Fruit fly (Drosophila melanogaster) whole organism, embryonic: ENCODE data around the gene BBIP1.

Experiments
- Awh ChIP-seq: fragments of 200-800 bp; sonication (Bioruptor generic); IDR thresholded peaks from 2 replicates; pipeline ENCODE4, ENCODE4 v1.3.6; 2022; ENCODE audit warnings: missing biosample characterization, missing genetic modification characterization
- BEAF-32 ChIP-seq: fragments of 200-800 bp; sonication (Bioruptor generic); optimal IDR thresholded peaks from 3 replicates; lab custom pipeline; 2017; ENCODE audit warnings: missing biosample characterization, missing genetic modification characterization, mild to moderate bottlenecking, moderate library complexity, missing genetic modification reagents
- CG10274 ChIP-seq: fragments of 200-800 bp; sonication (Bioruptor generic); optimal IDR thresholded peaks from 3 replicates; lab custom pipeline; 2017; ENCODE audit warnings: missing biosample characterization, mild to moderate bottlenecking, missing genetic modification characterization
- CG13775 ChIP-seq: fragments of 200-800 bp; sonication (Bioruptor generic); optimal IDR thresholded peaks from 3 replicates; lab custom pipeline; 2017; ENCODE audit warnings: missing biosample characterization, mild to moderate bottlenecking, missing genetic modification characterization
- CG14710 ChIP-seq: fragments of 200-800 bp; sonication (Bioruptor generic); optimal IDR thresholded peaks from 3 replicates; lab custom pipeline; 2019; ENCODE audit warnings: missing biosample characterization, mild to moderate bottlenecking, missing genetic modification characterization, moderate library complexity
- CG14860 ChIP-seq: fragments of 200-800 bp; sonication (Bioruptor generic); IDR thresholded peaks from 3 replicates; pipeline ENCODE4 v1.3.6; 2022; ENCODE audit warnings: missing biosample characterization, missing genetic modification characterization; ENCODE audit not compliant: partially characterized antibody
- CG15011 ChIP-seq: fragments of 200-800 bp; sonication (Bioruptor generic); optimal IDR thresholded peaks from 3 replicates; lab custom pipeline; 2018; ENCODE audit warnings: missing biosample characterization, mild to moderate bottlenecking, missing genetic modification characterization
- CG17328 ChIP-seq: fragments of 200-800 bp; sonication (Bioruptor generic); IDR thresholded peaks from 2 replicates; pipeline ENCODE4 v1.3.6; 2022; ENCODE audit warnings: missing biosample characterization, missing genetic modification characterization
- CG18619 ChIP-seq: fragments of 200-800 bp; sonication (Bioruptor generic); optimal IDR thresholded peaks from 3 replicates; lab custom pipeline; 2017; ENCODE audit warnings: missing biosample characterization, mild to moderate bottlenecking, missing genetic modification characterization
- CG2712 ChIP-seq: fragments of 200-800 bp; optimal IDR thresholded peaks from 3 replicates; lab custom pipeline; 2019; ENCODE audit warnings: missing biosample characterization, mild to moderate bottlenecking, missing genetic modification characterization, moderate library complexity
- CG2889 ChIP-seq: fragments of 200-800 bp; sonication (Bioruptor generic); IDR thresholded peaks from 3 replicates; pipeline ENCODE4 v1.3.6; 2022; ENCODE audit warnings: missing biosample characterization, missing genetic modification characterization
- CG3065 ChIP-seq: fragments of 200-800 bp; sonication (Bioruptor generic); optimal IDR thresholded peaks from 2 replicates; lab custom pipeline; 2016; ENCODE audit warnings: missing biosample characterization, missing genetic modification characterization
- CG3163 ChIP-seq: fragments of 200-800 bp; sonication (Bioruptor generic); optimal IDR thresholded peaks from 3 replicates; lab custom pipeline; 2016; ENCODE audit warnings: missing biosample characterization, missing genetic modification characterization
- CG3281 ChIP-seq: fragments of 200-800 bp; sonication (Bioruptor generic); optimal IDR thresholded peaks from 3 replicates; lab custom pipeline; 2017; ENCODE audit warnings: missing biosample characterization, mild to moderate bottlenecking, missing genetic modification characterization
- CG3407 ChIP-seq: fragments of 200-800 bp; sonication (Bioruptor generic); optimal IDR thresholded peaks from 2 replicates; lab custom pipeline; 2018; ENCODE audit warnings: missing biosample characterization, mild to moderate bottlenecking, missing genetic modification characterization
- CG4820 ChIP-seq: fragments of 200-800 bp; sonication (Bioruptor generic); optimal IDR thresholded peaks from 3 replicates; lab custom pipeline; 2016; ENCODE audit warnings: missing biosample characterization, missing genetic modification characterization
- CG4854 ChIP-seq: fragments of 200-800 bp; sonication (Bioruptor generic); optimal IDR thresholded peaks from 2 replicates; lab custom pipeline; 2016; ENCODE audit warnings: missing biosample characterization, missing genetic modification characterization, inconsistent platforms
- CG6689 ChIP-seq: fragments of 200-800 bp; sonication (Bioruptor generic); IDR thresholded peaks from 2 replicates; pipeline ENCODE4 v1.3.6; 2022; ENCODE audit warnings: missing biosample characterization, missing genetic modification characterization
- CG6765 ChIP-seq: fragments of 200-800 bp; sonication (Bioruptor generic); optimal IDR thresholded peaks from 3 replicates; lab custom pipeline; 2017; ENCODE audit warnings: missing biosample characterization, mild to moderate bottlenecking, missing genetic modification characterization
- CG6813 ChIP-seq: fragments of 200-800 bp; sonication (Bioruptor generic); optimal IDR thresholded peaks from 2 replicates; lab custom pipeline; 2017; ENCODE audit warnings: missing biosample characterization, missing genetic modification characterization, mild to moderate bottlenecking, moderate library complexity, missing genetic modification reagents
- CG7556 ChIP-seq: fragments of 200-800 bp; sonication (Bioruptor generic); optimal IDR thresholded peaks from 2 replicates; lab custom pipeline; 2017; ENCODE audit warnings: missing biosample characterization, mild to moderate bottlenecking, missing genetic modification characterization
- D19A ChIP-seq: fragments of 200-800 bp; optimal IDR thresholded peaks from 3 replicates; lab custom pipeline; 2019; ENCODE audit warnings: missing biosample characterization, mild to moderate bottlenecking, missing genetic modification characterization, moderate library complexity
- Dip2 ChIP-seq: fragments of 200-800 bp; sonication (Bioruptor generic); IDR thresholded peaks from 2 replicates; pipeline ENCODE4 v1.3.6; 2022; ENCODE audit warnings: missing biosample characterization, missing genetic modification characterization
- Doc2 ChIP-seq: fragments of 200-800 bp; sonication (Bioruptor generic); IDR thresholded peaks from 2 replicates; pipeline ENCODE4 v1.3.6; 2022; ENCODE audit warnings: missing biosample characterization, missing genetic modification characterization
- Dref ChIP-seq: fragments of 200-800 bp; sonication (Bioruptor generic); IDR thresholded peaks from 2 replicates; pipeline ENCODE4 v1.3.6; 2022; ENCODE audit warnings: missing biosample characterization, missing genetic modification characterization
- ERR ChIP-seq: fragments of 200-800 bp; sonication (Bioruptor generic); optimal IDR thresholded peaks from 2 replicates; lab custom pipeline; 2016; ENCODE audit warnings: missing biosample characterization, missing genetic modification characterization
- Fer3 ChIP-seq: fragments of 200-800 bp; sonication (Bioruptor generic); optimal IDR thresholded peaks from 2 replicates; lab custom pipeline; 2018; ENCODE audit warnings: missing biosample characterization, mild to moderate bottlenecking, missing genetic modification characterization, moderate library complexity
- Rx ChIP-seq: fragments of 200-800 bp; sonication (Bioruptor generic); IDR thresholded peaks from 2 replicates; pipeline ENCODE4 v1.3.6; 2022; ENCODE audit warnings: missing biosample characterization, missing genetic modification characterization
- Vsx1 ChIP-seq: fragments of 200-800 bp; sonication (Bioruptor generic); optimal IDR thresholded peaks from 2 replicates; lab custom pipeline; 2017; ENCODE audit warnings: missing biosample characterization, mild to moderate bottlenecking, missing genetic modification characterization, missing genetic modification reagents
- aop ChIP-seq: fragments of 200-800 bp; sonication (Bioruptor generic); IDR thresholded peaks from 2 replicates; pipeline ENCODE4 v1.3.6; 2022; ENCODE audit warnings: missing biosample characterization, missing genetic modification characterization
- ap ChIP-seq: fragments of 200-800 bp; sonication (Bioruptor generic); IDR thresholded peaks from 2 replicates; pipeline ENCODE4 v1.3.6; 2022; ENCODE audit warnings: missing biosample characterization, missing genetic modification characterization
- ara ChIP-seq: fragments of 200-800 bp; sonication (Bioruptor generic); IDR thresholded peaks from 2 replicates; pipeline ENCODE4 v1.3.6; 2022; ENCODE audit warnings: missing biosample characterization, missing genetic modification characterization
- croc ChIP-seq: fragments of 200-800 bp; sonication (Bioruptor generic); conservative IDR thresholded peaks from 3 replicates; pipeline ENCODE4 v1.3.6; 2022; ENCODE audit warnings: missing biosample characterization, missing genetic modification characterization
- cwo ChIP-seq: fragments of 200-800 bp; sonication (Bioruptor generic); optimal IDR thresholded peaks from 3 replicates; lab custom pipeline; 2017; ENCODE audit warnings: missing biosample characterization, missing genetic modification characterization, mild to moderate bottlenecking, moderate library complexity, missing genetic modification reagents
- emc ChIP-seq: fragments of 200-800 bp; sonication (Bioruptor generic); optimal IDR thresholded peaks from 2 replicates; lab custom pipeline; 2016; ENCODE audit warnings: missing biosample characterization, missing genetic modification characterization
- ems ChIP-seq: fragments of 200-800 bp; sonication (Bioruptor generic); optimal IDR thresholded peaks from 3 replicates; lab custom pipeline; 2016; ENCODE audit warnings: missing biosample characterization, missing genetic modification characterization
- knrl ChIP-seq: fragments of 200-800 bp; sonication (Bioruptor generic); IDR thresholded peaks from 3 replicates; pipeline ENCODE4 v1.3.6; 2022; ENCODE audit warnings: missing biosample characterization, missing genetic modification characterization; ENCODE audit not compliant: partially characterized antibody
- lbe ChIP-seq: fragments of 200-800 bp; sonication (Bioruptor generic); optimal IDR thresholded peaks from 2 replicates; lab custom pipeline; 2016; ENCODE audit warnings: missing biosample characterization, mild to moderate bottlenecking, missing genetic modification characterization
- otp ChIP-seq: fragments of 200-800 bp; sonication (Bioruptor generic); IDR thresholded peaks from 3 replicates; pipeline ENCODE4, ENCODE4 v1.3.6; 2022; ENCODE audit warnings: missing biosample characterization, missing genetic modification characterization
- peb ChIP-seq: fragments of 200-800 bp; sonication (Bioruptor generic); IDR thresholded peaks from 2 replicates; pipeline ENCODE4 v1.3.6; 2022; ENCODE audit warnings: missing biosample characterization, missing genetic modification characterization
- ranshi ChIP-seq: fragments of 200-800 bp; sonication (Bioruptor generic); IDR thresholded peaks from 2 replicates; pipeline ENCODE4 v1.3.6; 2022; ENCODE audit warnings: missing biosample characterization, missing genetic modification characterization
- repo ChIP-seq: fragments of 200-800 bp; sonication (Bioruptor generic); optimal IDR thresholded peaks from 2 replicates; lab custom pipeline; 2016; ENCODE audit warnings: missing biosample characterization, missing genetic modification characterization
- rib ChIP-seq: fragments of 200-800 bp; sonication (Bioruptor generic); IDR thresholded peaks from 2 replicates; pipeline ENCODE4 v1.3.6; 2022; ENCODE audit warnings: missing biosample characterization, missing genetic modification characterization
- run ChIP-seq: fragments of 200-800 bp; sonication (Bioruptor generic); optimal IDR thresholded peaks from 3 replicates; lab custom pipeline; 2018; ENCODE audit warnings: missing biosample characterization, mild to moderate bottlenecking, missing genetic modification characterization
- salm ChIP-seq: fragments of 200-800 bp; sonication (Bioruptor generic); optimal IDR thresholded peaks from 2 replicates; lab custom pipeline; 2018; ENCODE audit warnings: missing biosample characterization, mild to moderate bottlenecking, missing genetic modification characterization
- sima ChIP-seq: fragments of 200-800 bp; sonication (Bioruptor generic); optimal IDR thresholded peaks from 2 replicates; lab custom pipeline; 2016; ENCODE audit warnings: missing biosample characterization, missing genetic modification characterization
- slp2 ChIP-seq: fragments of 200-800 bp; sonication (Bioruptor generic); optimal IDR thresholded peaks from 2 replicates; lab custom pipeline; 2016; ENCODE audit warnings: missing biosample characterization, missing genetic modification characterization
- sob ChIP-seq: fragments of 200-800 bp; sonication (Bioruptor generic); IDR thresholded peaks from 2 replicates; pipeline ENCODE4 v1.3.6; 2022; ENCODE audit warnings: missing biosample characterization, missing genetic modification characterization
- stc ChIP-seq: fragments of 200-800 bp; sonication (Bioruptor generic); IDR thresholded peaks from 2 replicates; pipeline ENCODE4 v1.3.6; 2022; ENCODE audit warnings: missing biosample characterization, missing genetic modification characterization
- sug ChIP-seq: fragments of 200-800 bp; optimal IDR thresholded peaks from 2 replicates; lab custom pipeline; 2019; ENCODE audit warnings: missing biosample characterization, mild to moderate bottlenecking, missing genetic modification characterization, moderate library complexity
- unc-4 ChIP-seq: fragments of 200-800 bp; sonication (Bioruptor generic); IDR thresholded peaks from 2 replicates; pipeline ENCODE4 v1.3.6; 2022; ENCODE audit warnings: missing biosample characterization, missing genetic modification characterization; ENCODE audit not compliant: partially characterized antibody

BBIP1 gene

dm6 chr3R:9436358-9436972, 32.3 kb downstream of the BBIP1 start (continued):
- TF ChIP-seq CG15011 (GFP tag; lab: Kevin White, UChicago) (no peak), D19A (no peak), ranshi (GFP tag; lab: Robert Waterston, UW) (no peak), sob (GFP tag; lab: Robert Waterston, UW) (no peak), ara (GFP tag; lab: Robert Waterston, UW) (no peak), emc (GFP tag; lab: Kevin White, UChicago) (no peak), Vsx1 (GFP tag; lab: Kevin White, UChicago) (no peak), CG17328 (no peak), cwo (GFP tag; lab: Kevin White, UChicago) (peak; percentile 99), CG3163 (GFP tag; lab: Kevin White, UChicago) (peak; percentile 6), CG3281 (GFP tag; lab: Kevin White, UChicago) (no peak), CG6813 (GFP tag; lab: Kevin White, UChicago) (no peak), CG13775 (no peak), run (tag; lab: Kevin White, UChicago) (no peak), repo (no peak), Dip2 (GFP tag; lab: Robert Waterston, UW) (no peak), CG18619 (GFP tag; lab: Kevin White, UChicago) (no peak), croc (GFP tag; lab: Robert Waterston, UW) (no peak), CG3407 (no peak), CG4820 (no peak), Dref (no peak), CG7556 (GFP tag; lab: Kevin White, UChicago) (no peak), Awh (GFP tag; lab: Robert Waterston, UW) (peak; percentile 45; the same call in 1 of the 2 replicates), CG14860 (GFP tag; lab: Robert Waterston, UW) (no peak), ap (no peak), rib (GFP tag; lab: Robert Waterston, UW) (no peak), Rx (no peak), CG10274 (GFP tag; lab: Kevin White, UChicago) (no peak), CG3065 (GFP tag; lab: Kevin White, UChicago) (no peak), CG2889 (no peak), CG6765 (GFP tag; lab: Kevin White, UChicago) (no peak), otp (GFP tag; lab: Robert Waterston, UW) (no peak), CG14710 (tag; lab: Kevin White, UChicago) (no peak), stc (no peak; the same call in 1 of the 2 replicates), CG6689 (GFP tag; lab: Robert Waterston, UW) (no peak), slp2 (no peak), ERR (no peak), knrl (GFP tag; lab: Robert Waterston, UW) (0 out of 3 replicates have a peak, but pooled peaks have one; percentile 32), Fer3 (tag; lab: Kevin White, UChicago) (no peak), sima (no peak), unc-4 (GFP tag; lab: Robert Waterston, UW) (0 out of 2 replicates have a peak, but pooled peaks have one; percentile 43), BEAF-32 (GFP tag; lab: Kevin White, UChicago) (no peak), Doc2 (GFP tag; lab: Robert Waterston, UW) (no peak), ems (GFP tag; lab: Kevin White, UChicago) (no peak), CG4854 (GFP tag; lab: Kevin White, UChicago) (no peak), lbe (GFP tag; lab: Kevin White, UChicago) (no peak), aop (GFP tag; lab: Robert Waterston, UW) (no peak), peb (GFP tag; lab: Robert Waterston, UW) (no peak), sug (peak; percentile 86), salm (no peak), CG2712 (no peak)
